Worm (Caenorhabditis elegans) whole organism, midembryonic: Measurements from ENCODE around the gene hsd-2.

Source experiments
- T22C8.4 ChIP-seq: fragments of 200-800 bp; sonication (Bioruptor generic); IDR thresholded peaks from 2 replicates; pipeline ENCODE4 v1.3.6; 2022; ENCODE audit warnings: missing genetic modification characterization, missing compliant biosample characterization
- flt-1 ChIP-seq: fragments of 200-800 bp; sonication (Bioruptor generic); IDR thresholded peaks from 2 replicates; pipeline ENCODE4 v1.3.6; 2022; ENCODE audit warnings: missing genetic modification characterization, missing compliant biosample characterization
- med-1 ChIP-seq: sonication (generic microtip); optimal IDR thresholded peaks from 2 replicates; lab custom pipeline; 2017; ENCODE audit warnings: missing genetic modification characterization, mild to moderate bottlenecking, missing compliant biosample characterization, antibody characterized with exemption, missing genetic modification reagents; ENCODE audit not compliant: insufficient read depth
- tab-1 ChIP-seq: fragments of 200-800 bp; sonication (Bioruptor generic); IDR thresholded peaks from 2 replicates; pipeline ENCODE4 v1.3.6; 2022; ENCODE audit warnings: missing genetic modification characterization, missing compliant biosample characterization
- ztf-23 ChIP-seq: fragments of 200-800 bp; sonication (Bioruptor generic); IDR thresholded peaks from 2 replicates; pipeline ENCODE4 v1.3.6; 2022; ENCODE audit warnings: missing genetic modification reagents, missing genetic modification characterization, missing compliant biosample characterization

- TF ChIP-seq T22C8.4 = no peak
- no peak for TF ChIP-seq flt-1 (GFP tag; lab: Robert Waterston, UW)
- TF ChIP-seq med-1 (GFP tag; lab: Kevin White, UChicago) = no peak
- TF ChIP-seq tab-1 (GFP tag; lab: Robert Waterston, UW) = no peak
- TF ChIP-seq ztf-23 = no peak
Observed at ce11 chrX:4976530-4976929, 28.5 kb upstream of the hsd-2 start, which contains the start of gene lfi-1.
